Worm (Caenorhabditis elegans): ENCODE data around the gene C13F10.7.

Gene C13F10.7

DNA sequence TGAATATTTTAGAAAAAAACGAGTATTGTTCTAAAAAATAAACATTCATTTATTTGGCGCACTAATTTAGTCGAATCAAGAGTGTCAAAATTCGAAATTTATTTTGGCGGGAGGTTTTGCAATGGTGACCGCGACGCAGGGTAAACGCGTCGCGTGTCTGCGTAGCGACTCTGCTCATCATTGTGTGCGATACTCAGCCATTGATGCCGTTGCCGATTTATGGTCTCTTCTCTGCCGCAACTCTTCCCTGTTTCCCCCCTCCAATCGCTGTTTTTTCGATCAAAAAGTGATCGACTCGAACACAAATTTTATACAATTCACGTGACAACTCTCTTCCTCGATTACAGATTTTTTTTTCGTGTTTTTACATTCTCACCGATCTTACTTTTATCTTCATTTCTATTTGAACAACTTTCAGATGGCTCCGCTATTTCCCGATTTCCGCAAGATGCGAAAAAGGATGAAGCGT, 26.5 kb downstream of the C13F10.7 start, which contains the start of gene F09G2.2 (continued):
- peak; percentile 42 for TF ChIP-seq gei-17 (GFP tag; optimal IDR thresholded peaks at IDR 0.05)
- TF ChIP-seq B0019.2 (GFP tag; conservative IDR thresholded peaks at IDR 0.05), result 0 out of 2 replicates have a peak, but pooled peaks have one; percentile 53
- no peak for TF ChIP-seq nhr-27 (tag; optimal IDR thresholded peaks at IDR 0.05)
- TF ChIP-seq xnd-1 (tag; optimal IDR thresholded peaks at IDR 0.05), result peak; percentile 77
- TF ChIP-seq aptf-2 (GFP tag; conservative IDR thresholded peaks at IDR 0.05), result no peak
- no peak for TF ChIP-seq rpc-1 (optimal IDR thresholded peaks at IDR 0.05)
- TF ChIP-seq rpc-1 (tag; optimal IDR thresholded peaks at IDR 0.05), result no peak
- peak; percentile 96 for TF ChIP-seq ekl-4 (GFP tag; IDR thresholded peaks at IDR 0.05)
- no peak for TF ChIP-seq repo-1 (tag; optimal IDR thresholded peaks at IDR 0.05)
- peak; percentile 72 for TF ChIP-seq K11D2.4 (GFP tag; IDR thresholded peaks at IDR 0.05)
- 0 out of 2 replicates have a peak, but pooled peaks have one; percentile 48 for TF ChIP-seq hmg-20 (GFP tag; IDR thresholded peaks at IDR 0.05)
- TF ChIP-seq ccch-3 (GFP tag; optimal IDR thresholded peaks at IDR 0.05), result no peak
- peak; percentile 84 for TF ChIP-seq B0336.3 (GFP tag; IDR thresholded peaks at IDR 0.05)
- TF ChIP-seq die-1 (tag; optimal IDR thresholded peaks at IDR 0.05), result no peak
- peak; percentile 14 for TF ChIP-seq atf-7 (tag; optimal IDR thresholded peaks at IDR 0.05)
- peak; percentile 78 for TF ChIP-seq madf-10 (tag; optimal IDR thresholded peaks at IDR 0.05)
- peak; percentile 96 for TF ChIP-seq dox-1 (GFP tag; IDR thresholded peaks at IDR 0.05)
- TF ChIP-seq mxl-1 (tag; optimal IDR thresholded peaks at IDR 0.05), result peak; percentile 5
- TF ChIP-seq rcor-1 (GFP tag; IDR thresholded peaks at IDR 0.05), result peak; percentile 93
- TF ChIP-seq lin-54 (GFP tag; optimal IDR thresholded peaks at IDR 0.05), result peak; percentile 93
- TF ChIP-seq ztf-6 (GFP tag; IDR thresholded peaks at IDR 0.05), result no peak
- TF ChIP-seq Y53G8AR.9 (GFP tag; conservative IDR thresholded peaks at IDR 0.05), result peak; percentile 92
- TF ChIP-seq athp-1 (tag; optimal IDR thresholded peaks at IDR 0.05), result peak; percentile 66
- peak; percentile 89 for TF ChIP-seq pbrm-1 (GFP tag; IDR thresholded peaks at IDR 0.05)
- TF ChIP-seq tbp1 (GFP tag; optimal IDR thresholded peaks at IDR 0.05), result peak; percentile 72
- peak; percentile 72; the same call in 1 of the 2 replicates for TF ChIP-seq hsf-1 (GFP tag; IDR thresholded peaks at IDR 0.05)
- peak; percentile 84 for TF ChIP-seq lir-1 (GFP tag; conservative IDR thresholded peaks at IDR 0.05)
- TF ChIP-seq F49E8.2 (tag; optimal IDR thresholded peaks at IDR 0.05; ENCODE audit: insufficient read depth), result peak; percentile 9
- TF ChIP-seq madf-3 (GFP tag; IDR thresholded peaks at IDR 0.05), result peak; percentile 100
- TF ChIP-seq Y95B8A.8 (GFP tag; IDR thresholded peaks at IDR 0.05), result peak; percentile 84
- peak; percentile 3 to 93 (median 10) for TF ChIP-seq lin-35 (GFP tag; optimal IDR thresholded peaks at IDR 0.05)

DNA sequence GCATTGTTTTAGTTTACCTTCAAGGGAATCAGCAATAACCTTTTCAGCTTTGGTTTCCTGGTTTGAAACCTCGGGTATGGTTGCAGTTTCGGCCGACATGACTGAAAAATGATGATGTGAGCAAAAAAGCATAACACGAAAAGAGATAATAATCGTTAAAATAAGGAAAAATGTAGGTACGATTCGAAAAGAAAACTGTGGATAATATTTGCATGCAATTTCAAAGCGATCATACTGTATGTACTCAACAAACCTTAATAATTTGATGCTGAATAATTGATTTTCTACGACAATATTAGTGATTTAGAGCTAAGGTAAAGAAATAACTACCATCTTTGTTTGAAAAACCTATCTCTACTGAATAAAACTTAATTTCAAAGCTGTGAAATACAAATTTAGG, 27.0 kb downstream of the C13F10.7 start, which contains the start of gene attf-2:
Gene attf-2, minus strand, starts transcription at position 101 of the 400 bp plus-strand sequence.
- no peak for TF ChIP-seq nhr-80 (tag; optimal IDR thresholded peaks at IDR 0.05)
- 0 out of 2 replicates have a peak, but pooled peaks have one; percentile 22 for TF ChIP-seq madf-3 (GFP tag; IDR thresholded peaks at IDR 0.05)

DNA sequence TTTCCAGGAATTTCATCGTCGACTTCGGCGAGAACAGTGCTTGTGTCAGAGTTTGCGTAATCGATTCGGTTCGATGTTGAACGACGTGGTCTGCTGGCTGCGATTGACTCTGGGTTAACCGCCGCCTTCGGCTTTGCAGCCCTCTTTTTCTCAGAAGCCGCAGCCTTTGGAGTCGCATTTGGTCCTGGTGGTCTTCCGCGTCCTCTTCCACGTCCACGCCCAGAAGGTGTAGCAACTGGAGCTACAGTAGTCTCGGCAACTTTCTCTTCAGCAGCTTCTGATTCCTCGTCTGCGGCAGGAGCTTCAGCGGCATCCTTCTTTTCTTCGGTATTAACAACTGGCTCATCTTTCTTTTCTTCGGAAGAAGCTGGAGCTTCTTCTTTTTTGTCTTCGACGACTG, 28.2 kb downstream of the C13F10.7 start:
- TF ChIP-seq pbrm-1 (GFP tag; IDR thresholded peaks at IDR 0.05) (0 out of 2 replicates have a peak, but pooled peaks have one; percentile 11), nhr-80 (tag; optimal IDR thresholded peaks at IDR 0.05) (no peak), zfh-2 (GFP tag; conservative IDR thresholded peaks at IDR 0.05) (peak; percentile 66; the same call in 1 of the 2 replicates), egrh-3 (GFP tag; IDR thresholded peaks at IDR 0.05) (0 out of 2 replicates have a peak, but pooled peaks have one; percentile 22)

DNA sequence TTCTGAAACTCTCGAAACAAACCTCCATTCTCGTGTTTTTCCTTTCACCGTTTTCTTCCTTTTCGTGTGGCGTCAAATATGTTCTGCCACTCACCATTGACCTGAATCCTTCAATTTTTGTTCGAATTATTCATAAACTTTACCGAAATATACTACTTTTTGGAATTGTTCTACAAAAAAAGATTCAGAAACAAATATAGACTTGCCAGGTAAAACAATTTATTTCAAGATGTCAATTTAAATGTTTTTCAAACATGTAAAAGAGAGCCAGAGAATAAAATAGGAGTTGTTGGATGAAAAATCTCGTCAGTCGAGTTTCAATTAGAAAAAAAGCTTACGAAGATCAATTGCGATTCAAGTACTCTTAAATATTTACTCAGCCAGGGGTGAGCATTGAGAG, 29.5 kb downstream of the C13F10.7 start, which contains the start of gene F09G2.8:
Gene F09G2.8, minus strand, starts transcription at position 101 of the 400 bp plus-strand sequence.
- TF ChIP-seq B0019.2 (GFP tag; conservative IDR thresholded peaks at IDR 0.05) (no peak), madf-6 (GFP tag; IDR thresholded peaks at IDR 0.05) (0 out of 2 replicates have a peak, but pooled peaks have one; percentile 11)

All from whole organism, young adult.